In genomic region chrIV:9740851-9741549, ce11 we compare ENCODE assay signal across 2 worm cellular contexts.
A peak's percentile ranks its signal among the peaks of the same experiment; 100 is the strongest.
TF ChIP-seq lines count a peak whose summit lies in the region.
"Not testable (repeated sequence)": the region's sequence is repeated elsewhere in the genome, so short reads cannot be mapped to it uniquely, and the experiment has no call there.

Gene gln-6 (minus strand): TSS chrIV:9740901.

TF ChIP-seq in whole organism, L4 larva, 104 proteins besides CTCF, POLR2A, EP300 and RAD21:
- TF ChIP-seq unc-130 (GFP tag; optimal IDR thresholded peaks at IDR 0.05; lab: Kevin White, UChicago): peak; percentile 44

TF ChIP-seq in whole organism, young adult, 124 proteins besides CTCF, POLR2A, EP300 and RAD21:
- TF ChIP-seq hsf-1 (GFP tag; IDR thresholded peaks at IDR 0.05; lab: Robert Waterston, UW): peak; percentile 61; the same call in 1 of the 2 replicates
- peak; percentile 86 for TF ChIP-seq madf-3 (GFP tag; IDR thresholded peaks at IDR 0.05; lab: Robert Waterston, UW)
- peak; percentile 35 for TF ChIP-seq unc-130 (GFP tag; optimal IDR thresholded peaks at IDR 0.05; lab: Kevin White, UChicago)
- 0 out of 2 replicates have a peak, but pooled peaks have one; percentile 19 for TF ChIP-seq ekl-4 (GFP tag; IDR thresholded peaks at IDR 0.05; lab: Robert Waterston, UW)
- peak; percentile 62; the same call in 1 of the 2 replicates for TF ChIP-seq Y95B8A.8 (GFP tag; IDR thresholded peaks at IDR 0.05; lab: Robert Waterston, UW)
- peak; percentile 67; the same call in 1 of the 2 replicates for TF ChIP-seq C17E4.6 (GFP tag; IDR thresholded peaks at IDR 0.05; lab: Robert Waterston, UW)
- TF ChIP-seq dox-1 (GFP tag; IDR thresholded peaks at IDR 0.05; lab: Robert Waterston, UW): peak; percentile 82
- peak; percentile 94 for TF ChIP-seq efl-1 (GFP tag; optimal IDR thresholded peaks at IDR 0.05; lab: Kevin White, UChicago)
- TF ChIP-seq lin-35 (GFP tag; optimal IDR thresholded peaks at IDR 0.05; lab: Kevin White, UChicago): peak in 1 of 3 experiments; percentile 44
- TF ChIP-seq snpc-1.1 (tag; optimal IDR thresholded peaks at IDR 0.05; lab: Kevin White, UChicago; ENCODE audit: insufficient read depth): peak; percentile 17
- TF ChIP-seq aptf-2 (GFP tag; conservative IDR thresholded peaks at IDR 0.05; lab: Robert Waterston, UW): peak; percentile 32; the same call in 1 of the 2 replicates
- TF ChIP-seq xnd-1 (tag; optimal IDR thresholded peaks at IDR 0.05; lab: Kevin White, UChicago): peak; percentile 84
- peak; percentile 91; the same call in 1 of the 2 replicates for TF ChIP-seq D2030.7 (GFP tag; IDR thresholded peaks at IDR 0.05; lab: Robert Waterston, UW)
- TF ChIP-seq B0019.2 (GFP tag; conservative IDR thresholded peaks at IDR 0.05; lab: Robert Waterston, UW): peak; percentile 67
- TF ChIP-seq nfyb-1 (GFP tag; IDR thresholded peaks at IDR 0.05; lab: Robert Waterston, UW): peak; percentile 25; the same call in 1 of the 2 replicates
- not testable (repeated sequence) for TF ChIP-seq snpc-4 (GFP tag; optimal IDR thresholded peaks at IDR 0.05; lab: Kevin White, UChicago)
- peak in 1 of 4 experiments; percentile 28 for TF ChIP-seq snpc-4 (tag; optimal IDR thresholded peaks at IDR 0.05; lab: Kevin White, UChicago)
- TF ChIP-seq F33H1.4 (GFP tag; IDR thresholded peaks at IDR 0.05; lab: Robert Waterston, UW): peak; percentile 71
- peak; percentile 96 for TF ChIP-seq madf-6 (GFP tag; IDR thresholded peaks at IDR 0.05; lab: Robert Waterston, UW)
- peak; percentile 90 for TF ChIP-seq madf-8 (GFP tag; conservative IDR thresholded peaks at IDR 0.05; lab: Robert Waterston, UW)
- TF ChIP-seq dpl-1 (GFP tag; optimal IDR thresholded peaks at IDR 0.05; lab: Kevin White, UChicago): peak; percentile 80
- 0 out of 2 replicates have a peak, but pooled peaks have one; percentile 39 for TF ChIP-seq rcor-1 (GFP tag; IDR thresholded peaks at IDR 0.05; lab: Robert Waterston, UW)
- TF ChIP-seq snpc-3.4 (tag; optimal IDR thresholded peaks at IDR 0.05; lab: Kevin White, UChicago): peak; percentile 51
- peak; percentile 67 for TF ChIP-seq tlf-1 (GFP tag; optimal IDR thresholded peaks at IDR 0.05; lab: Kevin White, UChicago)
- TF ChIP-seq ceh-91 (GFP tag; IDR thresholded peaks at IDR 0.05; lab: Robert Waterston, UW): peak; percentile 89
- peak; percentile 40 for TF ChIP-seq F49E8.2 (tag; optimal IDR thresholded peaks at IDR 0.05; lab: Kevin White, UChicago; ENCODE audit: insufficient read depth)
- TF ChIP-seq lsl-1 (GFP tag; optimal IDR thresholded peaks at IDR 0.05; lab: Kevin White, UChicago): peak; percentile 65
- TF ChIP-seq ztf-28 (GFP tag; IDR thresholded peaks at IDR 0.05; lab: Robert Waterston, UW): 0 out of 2 replicates have a peak, but pooled peaks have one; percentile 38
- TF ChIP-seq pbrm-1 (GFP tag; IDR thresholded peaks at IDR 0.05; lab: Robert Waterston, UW): peak; percentile 37; the same call in 1 of the 2 replicates
TF ChIP-seq in whole organism, young adult: peak in this region for 28; not testable (repeated sequence) for 96.
